Fruit fly (Drosophila melanogaster) whole organism, embryonic: ENCODE results near the gene mbt.
A peak's percentile ranks its signal among the peaks of the same experiment; 100 is the strongest.

ENCODE experiments used
- Ada2b ChIP-seq: fragments of 200-800 bp; sonication (Bioruptor generic); IDR thresholded peaks from 2 replicates; pipeline ENCODE4 v1.3.6; 2022; ENCODE audit warnings: missing biosample characterization, missing genetic modification characterization
- Atf-2 ChIP-seq: fragments of 200-800 bp; sonication (Bioruptor generic); optimal IDR thresholded peaks from 2 replicates; lab custom pipeline; 2016; ENCODE audit warnings: missing biosample characterization, missing genetic modification characterization
- Awh ChIP-seq: fragments of 200-800 bp; sonication (Bioruptor generic); IDR thresholded peaks from 2 replicates; pipeline ENCODE4, ENCODE4 v1.3.6; 2022; ENCODE audit warnings: missing biosample characterization, missing genetic modification characterization
- Blimp-1 ChIP-seq: fragments of 200-800 bp; sonication (Bioruptor generic); optimal IDR thresholded peaks from 3 replicates; lab custom pipeline; 2018; ENCODE audit warnings: missing biosample characterization, missing genetic modification characterization, mild to moderate bottlenecking, moderate library complexity, missing genetic modification reagents
- CG10209 ChIP-seq: fragments of 200-800 bp; sonication (Bioruptor generic); optimal IDR thresholded peaks from 3 replicates; lab custom pipeline; 2017; ENCODE audit warnings: missing biosample characterization, mild to moderate bottlenecking, missing genetic modification characterization, missing genetic modification reagents
- CG12769 ChIP-seq: fragments of 200-800 bp; sonication (Bioruptor generic); optimal IDR thresholded peaks from 2 replicates; lab custom pipeline; 2019; ENCODE audit warnings: missing biosample characterization, mild to moderate bottlenecking, missing genetic modification characterization, moderate library complexity
- CG13624 ChIP-seq: fragments of 200-800 bp; sonication (Bioruptor generic); optimal IDR thresholded peaks from 2 replicates; lab custom pipeline; 2016; ENCODE audit warnings: missing biosample characterization, missing genetic modification characterization
- CG13894 ChIP-seq: fragments of 200-800 bp; sonication (Bioruptor generic); optimal IDR thresholded peaks from 3 replicates; lab custom pipeline; 2018; ENCODE audit warnings: missing biosample characterization, mild to moderate bottlenecking, missing genetic modification characterization, moderate library complexity
- CG14667 ChIP-seq: fragments of 200-800 bp; sonication (Bioruptor generic); IDR thresholded peaks from 2 replicates; pipeline ENCODE4 v1.3.6; 2022; ENCODE audit warnings: missing biosample characterization, missing genetic modification characterization
- CG14860 ChIP-seq: fragments of 200-800 bp; sonication (Bioruptor generic); IDR thresholded peaks from 3 replicates; pipeline ENCODE4 v1.3.6; 2022; ENCODE audit warnings: missing biosample characterization, missing genetic modification characterization; ENCODE audit not compliant: partially characterized antibody
- CG1603 ChIP-seq: fragments of 200-800 bp; sonication (Bioruptor generic); optimal IDR thresholded peaks from 2 replicates; lab custom pipeline; 2019; ENCODE audit warnings: missing biosample characterization, mild to moderate bottlenecking, missing genetic modification characterization, moderate library complexity
- CG16813 ChIP-seq: fragments of 200-800 bp; sonication (Bioruptor generic); IDR thresholded peaks from 3 replicates; pipeline ENCODE4 v1.3.6; 2022; ENCODE audit warnings: missing biosample characterization, missing genetic modification characterization; ENCODE audit not compliant: partially characterized antibody
- CG16815 ChIP-seq: fragments of 200-800 bp; sonication (Bioruptor generic); optimal IDR thresholded peaks from 3 replicates; lab custom pipeline; 2017; ENCODE audit warnings: missing biosample characterization, mild to moderate bottlenecking, missing genetic modification characterization
- CG17829 ChIP-seq: fragments of 200-800 bp; optimal IDR thresholded peaks from 2 replicates; lab custom pipeline; 2019; ENCODE audit warnings: missing biosample characterization, mild to moderate bottlenecking, missing genetic modification characterization, moderate library complexity
- CG1832 ChIP-seq: fragments of 200-800 bp; sonication (Bioruptor generic); optimal IDR thresholded peaks from 2 replicates; lab custom pipeline; 2017; ENCODE audit warnings: missing biosample characterization, mild to moderate bottlenecking, missing genetic modification characterization, inconsistent platforms
- CG2116 ChIP-seq: fragments of 200-800 bp; sonication (Bioruptor generic); optimal IDR thresholded peaks from 3 replicates; lab custom pipeline; 2018; ENCODE audit warnings: missing biosample characterization, mild to moderate bottlenecking, missing genetic modification characterization
- CG2199 ChIP-seq: fragments of 200-800 bp; sonication (Bioruptor generic); IDR thresholded peaks from 3 replicates; pipeline ENCODE4 v1.3.6; 2022; ENCODE audit warnings: missing biosample characterization, missing genetic modification characterization
- CG3163 ChIP-seq: fragments of 200-800 bp; sonication (Bioruptor generic); optimal IDR thresholded peaks from 3 replicates; lab custom pipeline; 2016; ENCODE audit warnings: missing biosample characterization, missing genetic modification characterization
- CG4617 ChIP-seq: fragments of 200-800 bp; sonication (Bioruptor generic); optimal IDR thresholded peaks from 3 replicates; lab custom pipeline; 2016; ENCODE audit warnings: missing biosample characterization, missing genetic modification characterization, borderline replicate concordance
- CG6175 ChIP-seq: fragments of 200-800 bp; sonication (Bioruptor generic); IDR thresholded peaks from 3 replicates; pipeline ENCODE4 v1.3.6; 2022; ENCODE audit warnings: missing biosample characterization, missing genetic modification characterization
- CG6791 ChIP-seq: fragments of 200-800 bp; sonication (Bioruptor generic); IDR thresholded peaks from 3 replicates; pipeline ENCODE4 v1.3.6; 2022; ENCODE audit warnings: missing biosample characterization, missing genetic modification characterization; ENCODE audit not compliant: partially characterized antibody
- CG7839 ChIP-seq: fragments of 200-800 bp; sonication (Bioruptor generic); optimal IDR thresholded peaks from 3 replicates; lab custom pipeline; 2018; ENCODE audit warnings: missing biosample characterization, mild to moderate bottlenecking, missing genetic modification characterization, moderate library complexity
- CG8388 ChIP-seq: fragments of 200-800 bp; sonication (Bioruptor generic); optimal IDR thresholded peaks from 2 replicates; lab custom pipeline; 2019; ENCODE audit warnings: missing biosample characterization, mild to moderate bottlenecking, missing genetic modification characterization, moderate library complexity
- CG8478 ChIP-seq: fragments of >200 bp; optimal IDR thresholded peaks from 2 replicates; lab custom pipeline; 2018
- D19A ChIP-seq: fragments of 200-800 bp; optimal IDR thresholded peaks from 3 replicates; lab custom pipeline; 2019; ENCODE audit warnings: missing biosample characterization, mild to moderate bottlenecking, missing genetic modification characterization, moderate library complexity
- Gsc ChIP-seq: fragments of 200-800 bp; sonication (Bioruptor generic); IDR thresholded peaks from 2 replicates; pipeline ENCODE4 v1.3.6; 2022; ENCODE audit warnings: missing biosample characterization, missing genetic modification characterization
- MTF-1 ChIP-seq: fragments of 200-800 bp; sonication (Bioruptor generic); optimal IDR thresholded peaks from 2 replicates; lab custom pipeline; 2018; ENCODE audit warnings: missing biosample characterization, mild to moderate bottlenecking, missing genetic modification characterization, borderline replicate concordance
- Med ChIP-seq: fragments of 200-800 bp; sonication (Bioruptor generic); peaks from one replicate; lab custom pipeline; 2016; ENCODE audit warnings: missing biosample characterization, missing genetic modification characterization, mild to moderate bottlenecking, inconsistent platforms, moderate library complexity
- Meics ChIP-seq: fragments of 200-800 bp; sonication (Bioruptor generic); optimal IDR thresholded peaks from 2 replicates; lab custom pipeline; 2017; ENCODE audit warnings: missing biosample characterization, mild to moderate bottlenecking, missing genetic modification characterization
- Opbp ChIP-seq: fragments of 200-800 bp; sonication (Bioruptor generic); IDR thresholded peaks from 3 replicates; pipeline ENCODE4 v1.3.6; 2022; ENCODE audit warnings: missing biosample characterization, missing genetic modification characterization; ENCODE audit not compliant: partially characterized antibody
- ab ChIP-seq: fragments of 200-800 bp; sonication (Bioruptor generic); optimal IDR thresholded peaks from 2 replicates; lab custom pipeline; 2016; ENCODE audit warnings: missing biosample characterization, missing genetic modification characterization
- abd-A ChIP-seq: fragments of 200-800 bp; sonication (Bioruptor generic); optimal IDR thresholded peaks from 3 replicates; lab custom pipeline; 2019; ENCODE audit warnings: missing biosample characterization, mild to moderate bottlenecking, missing genetic modification characterization, moderate library complexity
- br ChIP-seq: fragments of >200 bp; optimal IDR thresholded peaks from 2 replicates; lab custom pipeline; 2017
- chinmo ChIP-seq: fragments of 200-800 bp; sonication (Bioruptor generic); IDR thresholded peaks from 4 replicates; pipeline ENCODE4 v1.3.6; 2022; ENCODE audit warnings: missing biosample characterization, missing genetic modification characterization; ENCODE audit not compliant: partially characterized antibody
- fd64A ChIP-seq: fragments of 200-800 bp; sonication (Bioruptor generic); optimal IDR thresholded peaks from 3 replicates; lab custom pipeline; 2018; ENCODE audit warnings: missing biosample characterization, mild to moderate bottlenecking, missing genetic modification characterization
- grau ChIP-seq: fragments of 200-800 bp; optimal IDR thresholded peaks from 3 replicates; lab custom pipeline; 2019; ENCODE audit warnings: missing biosample characterization, mild to moderate bottlenecking, missing genetic modification characterization, moderate library complexity
- insv ChIP-seq, 2 experiments: fragments of 200-800 bp; sonication (Bioruptor generic); optimal IDR thresholded peaks; 3 replicates each; lab custom pipeline; 2016 to 2018; ENCODE audit warnings: missing biosample characterization in 2 of 2, missing genetic modification characterization in 2 of 2
- nerfin-1 ChIP-seq: fragments of 200-800 bp; sonication (Bioruptor generic); optimal IDR thresholded peaks from 3 replicates; lab custom pipeline; 2019; ENCODE audit warnings: missing biosample characterization, mild to moderate bottlenecking, missing genetic modification characterization, moderate library complexity
- nom ChIP-seq: fragments of 200-800 bp; sonication (Bioruptor generic); optimal IDR thresholded peaks from 2 replicates; lab custom pipeline; 2017; ENCODE audit warnings: missing biosample characterization, missing genetic modification characterization, mild to moderate bottlenecking, moderate library complexity, missing genetic modification reagents
- onecut ChIP-seq: fragments of 200-800 bp; sonication (Bioruptor generic); IDR thresholded peaks from 2 replicates; pipeline ENCODE4 v1.3.6; 2022; ENCODE audit warnings: missing biosample characterization, missing genetic modification characterization
- ro ChIP-seq: fragments of 200-800 bp; sonication (Bioruptor generic); IDR thresholded peaks from 2 replicates; pipeline ENCODE4 v1.3.6; 2022; ENCODE audit warnings: missing biosample characterization, missing genetic modification characterization
- sd ChIP-seq: fragments of 200-800 bp; sonication (Bioruptor generic); optimal IDR thresholded peaks from 3 replicates; lab custom pipeline; 2018; ENCODE audit warnings: missing biosample characterization, mild to moderate bottlenecking, missing genetic modification characterization, moderate library complexity
- sens ChIP-seq: fragments of 200-800 bp; sonication (Bioruptor generic); peaks from one replicate; lab custom pipeline; 2016; ENCODE audit warnings: missing biosample characterization, missing genetic modification characterization
- sima ChIP-seq: fragments of 200-800 bp; sonication (Bioruptor generic); optimal IDR thresholded peaks from 2 replicates; lab custom pipeline; 2016; ENCODE audit warnings: missing biosample characterization, missing genetic modification characterization
- slbo ChIP-seq: fragments of 200-800 bp; sonication (Bioruptor generic); IDR thresholded peaks from 2 replicates; pipeline ENCODE4 v1.3.6; 2022; ENCODE audit warnings: missing biosample characterization, missing genetic modification characterization
- ssp ChIP-seq: fragments of 200-800 bp; sonication (Bioruptor generic); IDR thresholded peaks from 2 replicates; pipeline ENCODE4 v1.3.6; 2022; ENCODE audit warnings: missing biosample characterization, missing genetic modification characterization
- sug ChIP-seq: fragments of 200-800 bp; optimal IDR thresholded peaks from 2 replicates; lab custom pipeline; 2019; ENCODE audit warnings: missing biosample characterization, mild to moderate bottlenecking, missing genetic modification characterization, moderate library complexity
- tup ChIP-seq: fragments of 200-800 bp; sonication (Bioruptor generic); optimal IDR thresholded peaks from 2 replicates; lab custom pipeline; 2016; ENCODE audit warnings: missing biosample characterization, mild to moderate bottlenecking, missing genetic modification characterization, moderate library complexity
- zfh1 ChIP-seq: fragments of 200-800 bp; sonication (Bioruptor generic); IDR thresholded peaks from 3 replicates; pipeline ENCODE4 v1.3.6; 2022; ENCODE audit warnings: missing biosample characterization, missing genetic modification characterization

mbt gene

DNA sequence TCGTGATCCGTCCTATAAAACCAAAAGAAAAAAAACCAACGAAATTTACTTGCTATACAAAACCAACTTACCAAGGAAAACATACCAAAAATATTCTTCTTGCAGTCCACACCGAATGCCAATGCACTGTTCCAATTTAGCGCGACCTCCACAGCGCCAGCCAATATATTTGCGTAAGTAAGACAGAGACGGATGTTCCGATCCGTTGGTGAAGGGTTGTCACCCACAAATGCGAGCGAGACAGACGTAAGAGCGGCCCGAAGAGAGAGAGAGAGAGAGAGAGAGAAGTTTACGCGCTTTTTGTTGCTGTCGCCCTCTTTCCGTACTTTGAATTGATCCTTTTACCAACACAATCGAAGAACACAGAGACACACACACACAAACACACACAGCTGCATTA, 2.7 kb upstream of the mbt start (continued):
- TF ChIP-seq CG2199 (GFP tag; lab: Robert Waterston, UW) (peak; percentile 73; the same call in 1 of the 3 replicates), CG2116 (GFP tag; lab: Kevin White, UChicago) (no peak), CG13624 (GFP tag; lab: Kevin White, UChicago) (no peak), onecut (GFP tag; lab: Robert Waterston, UW) (no peak), Gsc (GFP tag; lab: Robert Waterston, UW) (no peak), insv (GFP tag; optimal IDR thresholded peaks at IDR 0.05; lab: Kevin White, UChicago) (no peak), CG1603 (tag; lab: Kevin White, UChicago) (no peak), CG8388 (GFP tag; lab: Kevin White, UChicago) (no peak), ab (GFP tag; lab: Kevin White, UChicago) (no peak), CG1832 (GFP tag; lab: Kevin White, UChicago) (peak; percentile 92), MTF-1 (no peak), ro (no peak), sima (GFP tag; lab: Kevin White, UChicago) (no peak), sug (tag; lab: Kevin White, UChicago) (no peak), nom (GFP tag; lab: Kevin White, UChicago) (peak; percentile 35), CG8478 (lab: Kevin White, UChicago) (peak; percentile 75), Ada2b (GFP tag; lab: Robert Waterston, UW) (no peak), sd (no peak), CG3163 (GFP tag; lab: Kevin White, UChicago) (no peak), CG6791 (GFP tag; lab: Robert Waterston, UW) (no peak; the same call in 2 of the 3 replicates), Atf-2 (no peak), slbo (no peak), CG14667 (GFP tag; lab: Robert Waterston, UW) (no peak), br (lab: Kevin White, UChicago) (no peak), D19A (tag; lab: Kevin White, UChicago) (peak; percentile 87), Opbp (GFP tag; lab: Robert Waterston, UW) (0 out of 3 replicates have a peak, but pooled peaks have one; percentile 15), ssp (GFP tag; lab: Robert Waterston, UW) (no peak), nerfin-1 (tag; lab: Kevin White, UChicago) (peak; percentile 84), zfh1 (GFP tag; lab: Robert Waterston, UW) (no peak), tup (GFP tag; lab: Kevin White, UChicago) (no peak)
- TF ChIP-seq, all 482 proteins: peak for 13

DNA sequence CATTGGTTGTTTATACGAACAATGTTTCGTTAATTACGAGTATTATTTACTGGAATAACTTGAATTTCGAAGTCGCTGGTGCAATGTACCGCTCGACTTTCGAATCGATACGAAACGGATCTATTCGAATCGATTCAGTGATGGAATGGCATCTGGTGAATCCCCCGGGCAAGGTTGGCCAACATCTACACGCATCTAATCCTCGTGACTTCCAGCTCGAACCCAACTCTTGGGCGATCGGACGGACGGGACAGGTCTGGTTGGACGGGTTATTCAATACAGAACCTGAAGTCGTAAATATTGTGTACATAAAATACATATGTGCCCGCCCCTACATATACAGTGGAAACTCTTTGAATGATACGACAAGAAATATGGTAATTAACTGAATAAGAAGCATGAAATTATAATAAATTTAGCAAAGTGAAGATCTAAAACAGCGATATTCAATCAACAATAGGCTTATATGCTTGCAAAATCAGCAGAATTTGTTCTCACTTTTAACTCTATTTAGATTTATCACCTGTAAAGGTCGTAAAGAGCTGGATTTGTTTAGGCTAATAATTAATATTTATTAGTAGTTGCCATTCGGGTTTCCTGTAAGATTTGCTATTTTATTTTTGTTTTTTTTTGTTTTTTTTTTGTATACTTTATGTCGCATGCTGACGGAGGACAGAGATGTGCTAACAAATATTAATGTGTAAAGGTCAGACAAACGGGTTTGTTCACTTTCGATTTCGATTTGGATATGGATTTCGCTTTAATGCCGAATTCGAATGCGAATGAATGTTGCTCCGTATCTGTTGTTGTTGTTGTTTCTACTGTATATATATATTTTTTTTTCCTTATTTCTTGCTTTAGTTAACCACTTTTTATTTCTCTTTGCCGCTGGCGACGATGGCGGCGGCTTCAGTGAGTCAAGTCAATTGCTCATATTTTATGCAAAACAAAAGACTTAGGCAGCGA, 6.6 kb downstream of the mbt start:
- TF ChIP-seq CG4617 (GFP tag; lab: Kevin White, UChicago) (no peak), fd64A (GFP tag; lab: Kevin White, UChicago) (no peak), Awh (no peak), CG17829 (tag; lab: Kevin White, UChicago) (no peak), sens (GFP tag; lab: Kevin White, UChicago) (peak; percentile 6), Meics (GFP tag; lab: Kevin White, UChicago) (no peak), CG10209 (GFP tag; lab: Kevin White, UChicago) (no peak), Med (GFP tag; lab: Kevin White, UChicago) (peak; percentile 48), CG13894 (peak; percentile 41), grau (peak; percentile 72), CG7839 (tag; lab: Kevin White, UChicago) (no peak), CG12769 (peak; percentile 87), abd-A (tag; lab: Kevin White, UChicago) (peak; percentile 16), chinmo (GFP tag; lab: Robert Waterston, UW) (0 out of 4 replicates have a peak, but pooled peaks have one; percentile 36), CG14860 (no peak), CG6175 (GFP tag; lab: Robert Waterston, UW) (no peak), CG16813 (no peak), Blimp-1 (GFP tag; lab: Kevin White, UChicago) (peak; percentile 85), CG16815 (GFP tag; lab: Kevin White, UChicago) (no peak)
